Worm (Caenorhabditis elegans): ENCODE results near the gene F38A5.6.

DNA sequence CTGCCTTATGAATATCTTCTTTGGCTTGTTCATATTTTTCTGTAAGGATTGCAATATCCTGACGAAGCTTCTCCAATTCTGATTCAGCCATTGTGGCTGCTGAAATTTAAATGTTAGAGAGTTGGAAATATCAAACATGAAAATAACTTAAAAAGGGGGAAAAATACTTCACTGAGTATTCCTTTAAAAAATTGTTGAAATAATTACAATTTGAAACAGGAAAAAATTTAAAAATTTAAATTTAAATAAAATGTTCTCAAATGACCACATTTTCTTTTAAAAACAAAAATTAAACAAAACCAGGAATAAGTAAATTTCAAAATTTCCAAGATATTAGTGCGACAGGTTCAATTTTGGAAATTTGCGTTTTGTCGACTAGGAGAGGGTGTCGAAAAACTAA, 25.0 kb downstream of the F38A5.6 start, which contains the start of gene bicd-1:
- no peak for TF ChIP-seq ama-1 (optimal IDR thresholded peaks at IDR 0.05)
- no peak for TF ChIP-seq pes-1 (GFP tag; IDR thresholded peaks at IDR 0.05)
- TF ChIP-seq scrt-1 (GFP tag; IDR thresholded peaks at IDR 0.05): no peak
- no peak for TF ChIP-seq hmg-4 (GFP tag; optimal IDR thresholded peaks at IDR 0.05)
- TF ChIP-seq hmbx-1 (tag; optimal IDR thresholded peaks at IDR 0.05): no peak
- no peak for TF ChIP-seq tbx-11 (GFP tag; IDR thresholded peaks at IDR 0.05)
- no peak for TF ChIP-seq B0310.2 (tag; optimal IDR thresholded peaks at IDR 0.05)
- no peak for TF ChIP-seq ceh-36 (tag; optimal IDR thresholded peaks at IDR 0.05)
- no peak for TF ChIP-seq sea-1 (GFP tag; conservative IDR thresholded peaks at IDR 0.05)
- TF ChIP-seq ceh-13 (GFP tag; optimal IDR thresholded peaks at IDR 0.05): no peak
- TF ChIP-seq tra-4 (tag; optimal IDR thresholded peaks at IDR 0.05): no peak

Measured in whole organism, early embryonic.